Fruit fly (Drosophila melanogaster) whole organism, embryonic: ENCODE data around the gene CG4577.
A peak's percentile ranks its signal among the peaks of the same experiment; 100 is the strongest.

Source experiments
- Bdp1 ChIP-seq: fragments of 200-800 bp; sonication (Bioruptor generic); optimal IDR thresholded peaks from 3 replicates; lab custom pipeline; 2016; ENCODE audit warnings: missing biosample characterization, missing genetic modification characterization
- CG10543 ChIP-seq: fragments of 200-800 bp; sonication (Bioruptor generic); optimal IDR thresholded peaks from 3 replicates; lab custom pipeline; 2017; ENCODE audit warnings: missing biosample characterization, mild to moderate bottlenecking, missing genetic modification characterization, moderate library complexity
- CG11504 ChIP-seq: fragments of 200-800 bp; sonication (Bioruptor generic); optimal IDR thresholded peaks from 3 replicates; lab custom pipeline; 2019; ENCODE audit warnings: missing biosample characterization, mild to moderate bottlenecking, missing genetic modification characterization, moderate library complexity
- CG12769 ChIP-seq: fragments of 200-800 bp; sonication (Bioruptor generic); optimal IDR thresholded peaks from 2 replicates; lab custom pipeline; 2019; ENCODE audit warnings: missing biosample characterization, mild to moderate bottlenecking, missing genetic modification characterization, moderate library complexity
- CG13123 ChIP-seq: fragments of 200-800 bp; sonication (Bioruptor generic); optimal IDR thresholded peaks from 2 replicates; lab custom pipeline; 2016; ENCODE audit warnings: missing biosample characterization, missing genetic modification characterization
- CG13287 ChIP-seq: fragments of 200-800 bp; sonication (Bioruptor generic); IDR thresholded peaks from 2 replicates; pipeline ENCODE4 v1.3.6; 2022; ENCODE audit warnings: missing biosample characterization, missing genetic modification characterization; ENCODE audit not compliant: partially characterized antibody
- CG13775 ChIP-seq: fragments of 200-800 bp; sonication (Bioruptor generic); optimal IDR thresholded peaks from 3 replicates; lab custom pipeline; 2017; ENCODE audit warnings: missing biosample characterization, mild to moderate bottlenecking, missing genetic modification characterization
- CG14667 ChIP-seq: fragments of 200-800 bp; sonication (Bioruptor generic); IDR thresholded peaks from 2 replicates; pipeline ENCODE4 v1.3.6; 2022; ENCODE audit warnings: missing biosample characterization, missing genetic modification characterization
- CG14860 ChIP-seq: fragments of 200-800 bp; sonication (Bioruptor generic); IDR thresholded peaks from 3 replicates; pipeline ENCODE4 v1.3.6; 2022; ENCODE audit warnings: missing biosample characterization, missing genetic modification characterization; ENCODE audit not compliant: partially characterized antibody
- CG1603 ChIP-seq: fragments of 200-800 bp; sonication (Bioruptor generic); optimal IDR thresholded peaks from 2 replicates; lab custom pipeline; 2019; ENCODE audit warnings: missing biosample characterization, mild to moderate bottlenecking, missing genetic modification characterization, moderate library complexity
- CG16779 ChIP-seq: fragments of 200-800 bp; sonication (Bioruptor generic); IDR thresholded peaks from 2 replicates; pipeline ENCODE4 v1.3.6; 2022; ENCODE audit warnings: missing biosample characterization, missing genetic modification characterization
- CG18011 ChIP-seq: fragments of 200-800 bp; sonication (Bioruptor generic); optimal IDR thresholded peaks from 2 replicates; lab custom pipeline; 2017; ENCODE audit warnings: missing biosample characterization, missing genetic modification characterization, mild to moderate bottlenecking, moderate library complexity, missing genotype
- CG2116 ChIP-seq: fragments of 200-800 bp; sonication (Bioruptor generic); optimal IDR thresholded peaks from 3 replicates; lab custom pipeline; 2018; ENCODE audit warnings: missing biosample characterization, mild to moderate bottlenecking, missing genetic modification characterization
- CG4360 ChIP-seq: fragments of 200-800 bp; sonication (Bioruptor generic); IDR thresholded peaks from 2 replicates; pipeline ENCODE4 v1.3.6; 2022; ENCODE audit warnings: missing biosample characterization, missing genetic modification characterization
- CG5245 ChIP-seq: fragments of 200-800 bp; sonication (Bioruptor generic); optimal IDR thresholded peaks from 3 replicates; lab custom pipeline; 2016; ENCODE audit warnings: missing biosample characterization, missing genetic modification characterization
- CG6175 ChIP-seq: fragments of 200-800 bp; sonication (Bioruptor generic); IDR thresholded peaks from 3 replicates; pipeline ENCODE4 v1.3.6; 2022; ENCODE audit warnings: missing biosample characterization, missing genetic modification characterization
- CG6254 ChIP-seq: fragments of 200-800 bp; sonication (Bioruptor generic); optimal IDR thresholded peaks from 3 replicates; lab custom pipeline; 2017; ENCODE audit warnings: mild to moderate bottlenecking, missing biosample characterization, missing genetic modification reagents, missing genetic modification characterization
- CG7963 ChIP-seq: fragments of 200-800 bp; sonication (Bioruptor generic); IDR thresholded peaks from 3 replicates; pipeline ENCODE4 v1.3.6; 2022; ENCODE audit warnings: missing biosample characterization, missing genetic modification characterization; ENCODE audit not compliant: partially characterized antibody
- CG9932 ChIP-seq: fragments of 200-800 bp; sonication (Bioruptor generic); IDR thresholded peaks from 2 replicates; pipeline ENCODE4 v1.3.6; 2022; ENCODE audit warnings: missing biosample characterization, missing genetic modification characterization
- CHES-1-like ChIP-seq: fragments of 200-800 bp; sonication (Bioruptor generic); optimal IDR thresholded peaks from 2 replicates; lab custom pipeline; 2016; ENCODE audit warnings: missing biosample characterization, missing genetic modification characterization
- Chrac-16 ChIP-seq: fragments of 200-800 bp; sonication (Bioruptor generic); optimal IDR thresholded peaks from 3 replicates; lab custom pipeline; 2016; ENCODE audit warnings: missing biosample characterization, missing genetic modification characterization
- D ChIP-seq, 2 experiments: fragments of 200-800 bp in 1 of 2; fragments of >200 bp in 1 of 2; sonication (Bioruptor generic) in 1 of 2; optimal IDR thresholded peaks; 2 replicates in 1 of 2; 3 replicates in 1 of 2; lab custom pipeline; 2017; ENCODE audit warnings: mild to moderate bottlenecking in 1 of 2, missing biosample characterization in 1 of 2, missing genetic modification characterization in 1 of 2, missing genetic modification reagents in 1 of 2
- Dad ChIP-seq: fragments of 200-800 bp; sonication (Bioruptor generic); optimal IDR thresholded peaks from 3 replicates; lab custom pipeline; 2016; ENCODE audit warnings: missing biosample characterization, missing genetic modification characterization
- Ets65A ChIP-seq: fragments of 200-800 bp; sonication (Bioruptor generic); peaks from one replicate; lab custom pipeline; 2016; ENCODE audit warnings: missing biosample characterization, missing genetic modification characterization
- Sry-δ ChIP-seq: fragments of 200-800 bp; sonication (Bioruptor generic); optimal IDR thresholded peaks from 2 replicates; lab custom pipeline; 2016; ENCODE audit warnings: missing biosample characterization, missing genetic modification characterization
- Taf1 ChIP-seq: fragments of 200-800 bp; sonication (Bioruptor generic); IDR thresholded peaks from 2 replicates; pipeline ENCODE4 v1.3.6; 2022; ENCODE audit warnings: missing biosample characterization, missing genetic modification characterization
- Trl ChIP-seq, 3 experiments: fragments of >200 bp in 2 of 3; fragments of 200-800 bp in 1 of 3; sonication (Bioruptor generic) in 1 of 3; optimal IDR thresholded peaks; 2 replicates in 1 of 3; 3 replicates in 2 of 3; lab custom pipeline; 2016 to 2017; ENCODE audit warnings: missing biosample characterization in 1 of 3, missing genetic modification characterization in 1 of 3
- Xrp1 ChIP-seq: fragments of 200-800 bp; sonication (Bioruptor generic); IDR thresholded peaks from 2 replicates; pipeline ENCODE4 v1.3.6; 2022; ENCODE audit warnings: missing biosample characterization, missing genetic modification characterization
- YL-1 ChIP-seq: fragments of 200-800 bp; sonication (Bioruptor generic); optimal IDR thresholded peaks from 3 replicates; lab custom pipeline; 2017; ENCODE audit warnings: missing biosample characterization, mild to moderate bottlenecking, missing genetic modification characterization
- bigmax ChIP-seq: fragments of 200-800 bp; sonication (Bioruptor generic); optimal IDR thresholded peaks from 2 replicates; lab custom pipeline; 2018; ENCODE audit warnings: missing biosample characterization, mild to moderate bottlenecking, missing genetic modification characterization
- corto ChIP-seq: fragments of 200-800 bp; sonication (Bioruptor generic); optimal IDR thresholded peaks from 2 replicates; lab custom pipeline; 2016; ENCODE audit warnings: missing biosample characterization, mild to moderate bottlenecking, missing genetic modification characterization, moderate library complexity
- dmrt99B ChIP-seq: fragments of 200-800 bp; sonication (Bioruptor generic); optimal IDR thresholded peaks from 2 replicates; lab custom pipeline; 2018; ENCODE audit warnings: missing biosample characterization, mild to moderate bottlenecking, missing genetic modification characterization, moderate library complexity
- ems ChIP-seq: fragments of 200-800 bp; sonication (Bioruptor generic); optimal IDR thresholded peaks from 3 replicates; lab custom pipeline; 2016; ENCODE audit warnings: missing biosample characterization, missing genetic modification characterization
- gem ChIP-seq: fragments of 200-800 bp; sonication (Bioruptor generic); optimal IDR thresholded peaks from 2 replicates; lab custom pipeline; 2019; ENCODE audit warnings: missing biosample characterization, mild to moderate bottlenecking, missing genetic modification characterization, moderate library complexity
- h ChIP-seq: fragments of >200 bp; optimal IDR thresholded peaks from 2 replicates; lab custom pipeline; 2017
- ken ChIP-seq: fragments of 200-800 bp; sonication (Bioruptor generic); IDR thresholded peaks from 3 replicates; pipeline ENCODE4 v1.3.6; 2022; ENCODE audit warnings: missing biosample characterization, missing genetic modification characterization
- klu ChIP-seq: fragments of 200-800 bp; sonication (Bioruptor generic); IDR thresholded peaks from 2 replicates; pipeline ENCODE4 v1.3.6; 2022; ENCODE audit warnings: missing biosample characterization, missing genetic modification characterization
- odd ChIP-seq: fragments of 200-800 bp; sonication (Bioruptor generic); optimal IDR thresholded peaks from 2 replicates; lab custom pipeline; 2017; ENCODE audit warnings: missing biosample characterization, mild to moderate bottlenecking, missing genetic modification characterization
- pfk ChIP-seq: fragments of 200-800 bp; sonication (Bioruptor generic); optimal IDR thresholded peaks from 2 replicates; lab custom pipeline; 2018; ENCODE audit warnings: missing biosample characterization, mild to moderate bottlenecking, missing genetic modification characterization, moderate library complexity
- row ChIP-seq: fragments of 200-800 bp; sonication (Bioruptor generic); IDR thresholded peaks from 3 replicates; pipeline ENCODE4 v1.3.6; 2022; ENCODE audit warnings: missing biosample characterization, missing genetic modification characterization
- sd ChIP-seq: fragments of 200-800 bp; sonication (Bioruptor generic); optimal IDR thresholded peaks from 3 replicates; lab custom pipeline; 2018; ENCODE audit warnings: missing biosample characterization, mild to moderate bottlenecking, missing genetic modification characterization, moderate library complexity
- sens-2 ChIP-seq: fragments of 200-800 bp; sonication (Bioruptor generic); IDR thresholded peaks from 2 replicates; pipeline ENCODE4 v1.3.6; 2022; ENCODE audit warnings: missing biosample characterization, missing genetic modification characterization
- seq ChIP-seq: fragments of 200-800 bp; sonication (Bioruptor generic); IDR thresholded peaks from 2 replicates; pipeline ENCODE4 v1.3.6; 2022; ENCODE audit warnings: missing biosample characterization, missing genetic modification characterization
- stwl ChIP-seq: fragments of 200-800 bp; sonication (Bioruptor generic); optimal IDR thresholded peaks from 3 replicates; lab custom pipeline; 2018; ENCODE audit warnings: missing biosample characterization, mild to moderate bottlenecking, missing genetic modification characterization, moderate library complexity
- tin ChIP-seq: fragments of 200-800 bp; sonication (Bioruptor generic); optimal IDR thresholded peaks from 3 replicates; lab custom pipeline; 2016; ENCODE audit warnings: missing biosample characterization, missing genetic modification characterization
- vfl ChIP-seq: fragments of 200-800 bp; sonication (Bioruptor generic); optimal IDR thresholded peaks from 2 replicates; lab custom pipeline; 2016; ENCODE audit warnings: missing biosample characterization, missing genetic modification characterization
- vnd ChIP-seq: fragments of 200-800 bp; sonication (Bioruptor generic); IDR thresholded peaks from 3 replicates; pipeline ENCODE4 v1.3.6; 2022; ENCODE audit warnings: missing biosample characterization, missing genetic modification characterization; ENCODE audit not compliant: partially characterized antibody
- z ChIP-seq: fragments of 200-800 bp; sonication (Bioruptor generic); IDR thresholded peaks from 3 replicates; pipeline ENCODE4 v1.3.6; 2022; ENCODE audit warnings: missing biosample characterization, missing genetic modification characterization

The CG4577 gene

DNA sequence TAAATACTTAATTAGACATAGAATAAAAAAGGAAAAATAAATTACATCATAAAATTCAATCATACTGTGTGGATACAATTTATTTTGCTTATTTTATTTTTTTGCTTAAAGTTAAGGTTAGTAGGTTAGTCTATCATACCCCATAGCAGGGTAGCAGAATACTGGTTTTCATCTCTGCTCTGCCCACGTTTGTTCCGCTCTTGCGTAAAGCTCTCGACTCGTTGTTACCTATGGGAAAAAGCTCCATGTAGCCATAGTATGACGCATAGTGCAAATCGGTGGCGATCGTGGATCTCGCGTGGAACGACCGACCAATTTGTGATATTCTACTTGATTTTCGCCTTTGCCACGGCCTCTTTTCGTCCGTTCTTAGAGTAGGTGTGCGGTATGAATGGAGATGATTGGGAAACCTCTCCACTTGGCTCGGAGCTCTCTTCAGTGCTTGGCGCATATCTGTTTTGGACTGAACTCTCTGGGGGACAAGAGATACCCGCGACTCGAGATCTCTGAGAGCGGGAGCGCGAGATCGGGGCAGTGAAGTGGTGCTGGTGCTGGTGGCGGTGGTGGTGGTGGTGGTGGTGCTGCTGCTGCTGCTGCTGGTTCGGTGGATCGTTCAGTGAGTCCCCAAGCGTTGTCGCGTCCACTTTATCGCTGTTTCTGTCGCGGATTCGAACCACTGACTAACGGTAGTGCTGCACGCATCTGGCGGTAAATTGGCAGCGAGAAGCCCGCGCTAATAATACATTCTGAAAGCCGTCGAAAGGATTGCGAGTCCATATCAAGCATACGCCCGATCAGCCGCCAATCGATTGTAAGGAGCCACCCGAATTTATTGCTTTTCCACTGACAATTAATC is 51.4 kb downstream of the CG4577 start, which contains the start of gene CG5001 (continued):
- TF ChIP-seq CG9932 (GFP tag; lab: Robert Waterston, UW) (peak; percentile 88), dmrt99B (tag; lab: Kevin White, UChicago) (no peak), Xrp1 (GFP tag; lab: Robert Waterston, UW) (peak; percentile 93), CG13287 (GFP tag; lab: Robert Waterston, UW) (peak; percentile 58), odd (GFP tag; lab: Kevin White, UChicago) (no peak), Ets65A (GFP tag; lab: Kevin White, UChicago) (peak; percentile 8), vfl (GFP tag; lab: Kevin White, UChicago) (peak; percentile 47), bigmax (GFP tag; lab: Kevin White, UChicago) (no peak), klu (GFP tag; lab: Robert Waterston, UW) (peak; percentile 82), CG6175 (peak; percentile 100), CG13123 (peak; percentile 63), CG5245 (peak; percentile 82), sens-2 (GFP tag; lab: Robert Waterston, UW) (0 out of 2 replicates have a peak, but pooled peaks have one; percentile 8), CG12769 (tag; lab: Kevin White, UChicago) (peak; percentile 90), Bdp1 (peak; percentile 28), corto (GFP tag; lab: Kevin White, UChicago) (no peak), CHES-1-like (GFP tag; lab: Kevin White, UChicago) (peak; percentile 68), Trl (optimal IDR thresholded peaks at IDR 0.05; lab: Kevin White, UChicago) (peak; percentile 76 to 95), Trl (GFP tag; optimal IDR thresholded peaks at IDR 0.05; lab: Kevin White, UChicago) (peak; percentile 62), gem (tag; lab: Kevin White, UChicago) (peak; percentile 94), stwl (tag; lab: Kevin White, UChicago) (peak; percentile 23), CG14667 (GFP tag; lab: Robert Waterston, UW) (peak; percentile 78), CG16779 (GFP tag; lab: Robert Waterston, UW) (peak; percentile 59; the same call in 1 of the 2 replicates), tin (peak; percentile 79), CG18011 (GFP tag; lab: Kevin White, UChicago) (peak; percentile 57), YL-1 (peak; percentile 51), z (GFP tag; lab: Robert Waterston, UW) (no peak), Taf1 (GFP tag; lab: Robert Waterston, UW) (peak; percentile 86), Chrac-16 (GFP tag; lab: Kevin White, UChicago) (peak; percentile 78), ken (peak; percentile 63; the same call in 1 of the 3 replicates), seq (GFP tag; lab: Robert Waterston, UW) (peak; percentile 61), CG6254 (peak; percentile 66), h (no peak), pfk (no peak), row (GFP tag; lab: Robert Waterston, UW) (peak; percentile 95), CG7963 (GFP tag; lab: Robert Waterston, UW) (no peak), CG11504 (tag; lab: Kevin White, UChicago) (no peak), CG2116 (GFP tag; lab: Kevin White, UChicago) (peak; percentile 8), CG10543 (GFP tag; lab: Kevin White, UChicago) (peak; percentile 77), Sry-δ (GFP tag; lab: Kevin White, UChicago) (peak; percentile 15), vnd (no peak), CG4360 (GFP tag; lab: Robert Waterston, UW) (no peak), CG1603 (tag; lab: Kevin White, UChicago) (peak; percentile 84), ems (GFP tag; lab: Kevin White, UChicago) (peak; percentile 75), Dad (GFP tag; lab: Kevin White, UChicago) (no peak), CG13775 (peak; percentile 61), sd (tag; lab: Kevin White, UChicago) (peak; percentile 25), CG14860 (GFP tag; lab: Robert Waterston, UW) (peak; percentile 23; the same call in 1 of the 3 replicates), D (optimal IDR thresholded peaks at IDR 0.05; lab: Kevin White, UChicago) (no peak), D (GFP tag; optimal IDR thresholded peaks at IDR 0.05; lab: Kevin White, UChicago) (no peak)
